Fruit fly (Drosophila melanogaster): ENCODE measurements around the gene CG2772.

DNA sequence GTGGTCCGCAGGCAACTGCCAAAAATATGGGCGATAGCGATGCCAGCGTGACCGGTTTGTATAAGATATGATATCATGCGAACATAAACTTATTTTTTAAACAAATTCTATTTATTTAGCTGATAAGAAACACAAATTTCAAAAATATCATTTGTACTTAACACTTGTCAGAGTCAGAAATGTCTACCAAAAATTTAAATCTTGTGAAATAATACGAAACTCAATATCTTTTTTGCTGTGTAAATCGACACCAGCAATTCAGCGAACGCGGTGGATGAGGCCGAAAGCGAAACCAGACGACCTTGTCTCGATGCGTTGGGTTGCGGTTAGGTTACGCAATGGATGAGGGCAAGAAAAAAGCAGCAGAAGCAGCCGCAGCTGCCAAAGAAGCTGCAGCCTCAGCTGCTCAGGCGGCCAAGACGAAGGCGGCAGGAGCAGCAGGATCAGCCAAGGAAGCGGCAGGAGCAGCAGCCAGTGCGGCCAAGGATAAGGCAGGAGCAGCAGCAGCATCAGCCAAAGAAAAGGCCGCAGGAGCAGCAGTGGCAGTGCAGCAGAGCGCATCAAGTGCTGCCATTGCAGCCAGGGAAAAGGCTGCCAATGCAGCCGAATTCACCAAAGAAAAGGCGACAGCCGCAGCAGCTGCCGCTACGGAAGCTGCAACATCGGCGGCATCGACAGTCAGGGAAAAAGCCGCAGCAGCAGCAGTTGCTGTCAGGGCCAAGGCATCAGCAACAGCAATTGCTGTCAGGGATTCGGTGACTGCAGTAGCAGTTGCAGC lies 29.1 kb upstream of the CG2772 start, which contains the start of gene CG31952:
- TF ChIP-seq CTCF (optimal IDR thresholded peaks at IDR 0.05) (no peak), CG8478 (optimal IDR thresholded peaks at IDR 0.05) (no peak)

Measured in S2 (cell line).